Fruit fly (Drosophila melanogaster): Measurements from ENCODE around the gene Pdk1.

The Pdk1 gene

DNA sequence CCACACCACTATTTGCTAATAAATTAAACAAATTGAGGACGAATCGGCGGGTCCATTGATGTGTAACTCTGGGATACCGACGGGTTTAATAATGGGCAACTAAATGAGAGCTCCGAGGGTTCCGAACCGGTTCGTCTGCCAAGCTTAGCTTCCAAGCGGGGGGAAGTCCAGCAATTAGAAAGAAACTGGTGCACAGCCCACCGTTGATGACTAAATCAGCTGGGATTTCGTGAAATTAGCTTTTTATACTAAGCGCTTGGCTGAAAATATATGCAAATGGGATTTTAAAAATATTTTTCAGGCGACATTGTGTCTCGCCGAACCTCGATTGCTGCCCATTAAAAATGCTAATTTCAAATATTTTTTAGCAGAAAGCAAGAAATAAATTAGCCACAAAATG lies 1.8 kb upstream of the Pdk1 start (continued):
- no peak for TF ChIP-seq CG17829 (tag; optimal IDR thresholded peaks at IDR 0.05)
- TF ChIP-seq pan (optimal IDR thresholded peaks at IDR 0.05), result no peak
- TF ChIP-seq pan (GFP tag; optimal IDR thresholded peaks at IDR 0.05 in 1 of 2, IDR thresholded peaks at IDR 0.05 in 1 of 2), result peak in 1 of 2 experiments; percentile 27
- TF ChIP-seq kah (GFP tag; optimal IDR thresholded peaks at IDR 0.05), result no peak
- TF ChIP-seq Hmx (GFP tag; optimal IDR thresholded peaks at IDR 0.05), result no peak
- peak; percentile 47 for TF ChIP-seq sd (tag; optimal IDR thresholded peaks at IDR 0.05)
- TF ChIP-seq Ada2b (GFP tag; IDR thresholded peaks at IDR 0.05), result no peak
- TF ChIP-seq CG7963 (GFP tag; IDR thresholded peaks at IDR 0.05; ENCODE audit: partially characterized antibody), result no peak
- peak; percentile 81 for TF ChIP-seq Awh (GFP tag; IDR thresholded peaks at IDR 0.05)
- no peak for TF ChIP-seq CG8281 (tag; optimal IDR thresholded peaks at IDR 0.05)
- TF ChIP-seq Rfx (GFP tag; IDR thresholded peaks at IDR 0.05), result no peak
- no peak for TF ChIP-seq CG4707 (GFP tag; optimal IDR thresholded peaks at IDR 0.05)
- no peak for TF ChIP-seq Hand (GFP tag; optimal IDR thresholded peaks at IDR 0.05)
- TF ChIP-seq psq (GFP tag; optimal IDR thresholded peaks at IDR 0.05), result no peak
- peak; percentile 60 for TF ChIP-seq CG12769 (tag; optimal IDR thresholded peaks at IDR 0.05)

DNA sequence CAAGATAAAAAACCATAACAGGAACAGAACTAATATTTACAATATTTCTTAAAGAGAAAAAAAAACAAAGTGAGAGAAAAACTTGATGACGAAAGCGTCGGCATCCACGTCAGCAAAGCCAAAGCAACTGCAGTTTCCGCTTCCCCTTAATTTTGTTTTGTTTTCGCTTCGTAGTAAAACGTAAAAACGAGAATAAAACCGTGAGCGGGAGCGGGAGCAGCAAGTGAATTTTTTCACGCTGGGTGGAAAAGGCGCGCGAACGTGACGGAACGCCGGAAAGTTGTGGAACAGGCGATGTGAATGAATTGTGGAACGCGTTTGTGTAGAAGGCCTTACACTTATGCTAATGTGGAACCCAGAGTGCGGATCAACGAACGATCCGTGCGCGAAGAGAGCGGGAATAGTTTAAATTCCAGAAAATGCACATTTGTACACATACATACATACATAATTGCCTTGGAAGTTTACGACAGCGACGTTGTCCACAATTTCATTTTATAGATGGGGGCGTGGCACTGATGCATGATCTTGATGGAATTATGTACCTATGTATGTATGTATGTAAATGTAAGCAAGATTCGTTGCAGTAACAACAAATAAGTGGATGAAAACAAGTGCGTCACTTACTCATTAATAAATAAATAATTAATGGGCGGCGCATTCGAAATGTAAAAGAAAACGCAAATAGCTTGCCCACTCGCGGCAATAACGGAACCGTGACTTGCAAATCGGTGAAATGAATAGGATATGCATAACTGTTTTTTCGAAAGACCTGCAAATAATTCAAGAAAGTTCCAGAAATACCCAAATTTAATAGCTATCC lies 744 bp upstream of the Pdk1 start:
- TF ChIP-seq eve (GFP tag; optimal IDR thresholded peaks at IDR 0.05) (peak in 1 of 2 experiments; percentile 68), odd (GFP tag; optimal IDR thresholded peaks at IDR 0.05) (peak; percentile 16), Rx (GFP tag; IDR thresholded peaks at IDR 0.05) (no peak), CG11093 (GFP tag; IDR thresholded peaks at IDR 0.05) (no peak), CG8388 (GFP tag; optimal IDR thresholded peaks at IDR 0.05) (no peak), Rfx (GFP tag; IDR thresholded peaks at IDR 0.05) (0 out of 2 replicates have a peak, but pooled peaks have one; percentile 9), fd96Cb (tag; optimal IDR thresholded peaks at IDR 0.05) (no peak), Blimp-1 (GFP tag; optimal IDR thresholded peaks at IDR 0.05) (peak; percentile 18), Optix (GFP tag; IDR thresholded peaks at IDR 0.05) (no peak), Mes4 (GFP tag; optimal IDR thresholded peaks at IDR 0.05) (no peak), E2f2 (GFP tag; IDR thresholded peaks at IDR 0.05) (no peak), twi (tag; optimal IDR thresholded peaks at IDR 0.05) (no peak), ro (GFP tag; IDR thresholded peaks at IDR 0.05) (no peak), chm (GFP tag; IDR thresholded peaks at IDR 0.05) (0 out of 2 replicates have a peak, but pooled peaks have one; percentile 36), B-H2 (GFP tag; optimal IDR thresholded peaks at IDR 0.05) (peak; percentile 17), CG10321 (GFP tag; IDR thresholded peaks at IDR 0.05) (no peak), CG9817 (tag; optimal IDR thresholded peaks at IDR 0.05) (no peak), run (tag; optimal IDR thresholded peaks at IDR 0.05) (no peak), CG2129 (GFP tag; IDR thresholded peaks at IDR 0.05; ENCODE audit: partially characterized antibody) (no peak), CG15601 (tag; optimal IDR thresholded peaks at IDR 0.05) (peak; percentile 3), Sox100B (GFP tag; optimal IDR thresholded peaks at IDR 0.05) (no peak), CG32532 (GFP tag; IDR thresholded peaks at IDR 0.05) (no peak), CG10366 (GFP tag; IDR thresholded peaks at IDR 0.05) (no peak), gcm (GFP tag; optimal IDR thresholded peaks at IDR 0.05) (peak; percentile 36), caup (GFP tag; optimal IDR thresholded peaks at IDR 0.05; ENCODE audit: severe bottlenecking) (no peak), CG2199 (GFP tag; IDR thresholded peaks at IDR 0.05) (peak; percentile 89), CG14014 (GFP tag; IDR thresholded peaks at IDR 0.05) (no peak; the same call in 1 of the 2 replicates), ken (GFP tag; IDR thresholded peaks at IDR 0.05) (no peak), Dip3 (GFP tag; optimal IDR thresholded peaks at IDR 0.05) (no peak), lilli (GFP tag; optimal IDR thresholded peaks at IDR 0.05) (no peak), mam (GFP tag; optimal IDR thresholded peaks at IDR 0.05) (no peak), CG1792 (GFP tag; optimal IDR thresholded peaks at IDR 0.05) (no peak), ATbp (GFP tag; optimal IDR thresholded peaks at IDR 0.05) (no peak), PHDP (tag; optimal IDR thresholded peaks at IDR 0.05) (peak; percentile 6), CG30020 (tag; optimal IDR thresholded peaks at IDR 0.05) (peak; percentile 78)

All from whole organism, embryonic.